Worm (Caenorhabditis elegans) whole organism, L2 larva: Measurements from ENCODE around the gene mam-7.

Experiments used
- alr-1 ChIP-seq: fragments of 150-350 bp; optimal IDR thresholded peaks from 2 replicates; lab custom pipeline; 2014; ENCODE audit warnings: missing biosample characterization, missing genetic modification characterization
- blmp-1 ChIP-seq: sonication (generic microtip); optimal IDR thresholded peaks from 2 replicates; lab custom pipeline; 2017; ENCODE audit warnings: missing genetic modification characterization, mild to moderate bottlenecking, missing compliant biosample characterization, antibody characterized with exemption, moderate library complexity; ENCODE audit not compliant: insufficient read depth
- ceh-82 ChIP-seq: fragments of 150-350 bp; optimal IDR thresholded peaks from 2 replicates; lab custom pipeline; 2014; ENCODE audit warnings: missing biosample characterization, missing genetic modification characterization
- lin-39 ChIP-seq: fragments of 150-350 bp; optimal IDR thresholded peaks from 2 replicates; lab custom pipeline; 2014; ENCODE audit warnings: missing biosample characterization, missing genetic modification reagents, missing genetic modification characterization
- unc-62 ChIP-seq: fragments of 150-350 bp; optimal IDR thresholded peaks from 2 replicates; lab custom pipeline; 2014; ENCODE audit warnings: missing biosample characterization, missing genetic modification reagents, missing genetic modification characterization

- TF ChIP-seq unc-62 (GFP tag; lab: Kevin White, UChicago) (no peak), ceh-82 (tag; lab: Kevin White, UChicago) (no peak), alr-1 (tag; lab: Kevin White, UChicago) (no peak), lin-39 (no peak), blmp-1 (tag; lab: Kevin White, UChicago) (no peak)
These were observed 1.6 kb upstream of the mam-7 start, which contains the start of gene alg-4 for ce11 chrIII:9891324-9891723.
